Worm (Caenorhabditis elegans) whole organism, L1 larva: Measurements from ENCODE around the gene clec-178.

Experiments
- C04F5.9 ChIP-seq: sonication (generic microtip); optimal IDR thresholded peaks from 2 replicates; lab custom pipeline; 2016; ENCODE audit warnings: missing genetic modification characterization, missing compliant biosample characterization
- C16A3.4 ChIP-seq: fragments of 150-350 bp; optimal IDR thresholded peaks from 2 replicates; lab custom pipeline; 2014; ENCODE audit warnings: missing biosample characterization, missing genetic modification characterization
- Y116A8C.19 ChIP-seq: sonication (generic microtip); optimal IDR thresholded peaks from 2 replicates; lab custom pipeline; 2016; ENCODE audit warnings: missing compliant biosample characterization, missing genetic modification characterization, borderline replicate concordance
- aha-1 ChIP-seq: fragments of 150-350 bp; optimal IDR thresholded peaks from 2 replicates; lab custom pipeline; 2014; ENCODE audit warnings: missing biosample characterization, missing genetic modification characterization
- ama-1 ChIP-seq: fragments of 150-350 bp; optimal IDR thresholded peaks from 2 replicates; lab custom pipeline; 2014
- blmp-1 ChIP-seq: fragments of 150-350 bp; optimal IDR thresholded peaks from 2 replicates; lab custom pipeline; 2014; ENCODE audit warnings: missing biosample characterization, missing genetic modification characterization
- ceh-8 ChIP-seq: fragments of 200-800 bp; sonication (Bioruptor generic); optimal IDR thresholded peaks from 2 replicates; lab custom pipeline; 2018; ENCODE audit warnings: mild to moderate bottlenecking, missing genetic modification characterization, moderate library complexity, missing compliant biosample characterization
- ces-1 ChIP-seq: fragments of 150-350 bp; optimal IDR thresholded peaks from 2 replicates; lab custom pipeline; 2014; ENCODE audit warnings: missing biosample characterization, missing genetic modification reagents, missing genetic modification characterization
- dsc-1 ChIP-seq: sonication (generic microtip); optimal IDR thresholded peaks from 2 replicates; lab custom pipeline; 2016; ENCODE audit warnings: mild to moderate bottlenecking, missing genetic modification characterization, missing compliant biosample characterization
- efl-1 ChIP-seq, 4 experiments: fragments of 150-350 bp; optimal IDR thresholded peaks in 3 of 4; peaks in 1 of 4; 1 replicate in 1 of 4; 2 replicates in 3 of 4; lab custom pipeline; 2014; ENCODE audit warnings: missing biosample characterization in 2 of 4, missing genetic modification characterization in 2 of 4, missing genetic modification reagents in 2 of 4
- egl-13 ChIP-seq: sonication (generic microtip); optimal IDR thresholded peaks from 2 replicates; lab custom pipeline; 2016; ENCODE audit warnings: missing genotype, missing genetic modification reagents, missing genetic modification characterization, missing compliant biosample characterization
- elt-2 ChIP-seq: sonication (generic microtip); optimal IDR thresholded peaks from 2 replicates; lab custom pipeline; 2016; ENCODE audit warnings: missing genetic modification characterization, mild to moderate bottlenecking, inconsistent platforms, missing compliant biosample characterization, missing genetic modification reagents
- ets-5 ChIP-seq: fragments of 200-800 bp; sonication (Bioruptor generic); IDR thresholded peaks from 2 replicates; pipeline ENCODE4 v1.3.6; 2022; ENCODE audit warnings: missing genetic modification characterization, missing compliant biosample characterization
- fos-1 ChIP-seq: fragments of 150-350 bp; optimal IDR thresholded peaks from 2 replicates; lab custom pipeline; 2014; ENCODE audit warnings: missing biosample characterization, missing genetic modification characterization
- hlh-17 ChIP-seq: fragments of 200-800 bp; sonication (Bioruptor generic); optimal IDR thresholded peaks from 2 replicates; lab custom pipeline; 2018; ENCODE audit warnings: missing genetic modification characterization, mild to moderate bottlenecking, missing compliant biosample characterization, moderate library complexity, borderline replicate concordance
- hlh-4 ChIP-seq: sonication (generic microtip); optimal IDR thresholded peaks from 2 replicates; lab custom pipeline; 2016; ENCODE audit warnings: mild to moderate bottlenecking, missing genetic modification characterization, missing compliant biosample characterization
- jun-1 ChIP-seq: fragments of 150-350 bp; optimal IDR thresholded peaks from 2 replicates; lab custom pipeline; 2014; ENCODE audit warnings: missing biosample characterization, missing genetic modification reagents, missing genetic modification characterization
- lin-14 ChIP-seq: fragments of 200-800 bp; sonication (Bioruptor generic); optimal IDR thresholded peaks from 2 replicates; lab custom pipeline; 2018; ENCODE audit warnings: mild to moderate bottlenecking, missing genetic modification characterization, moderate library complexity, missing compliant biosample characterization
- lin-15B ChIP-seq: fragments of 150-350 bp; sonication (generic microtip); optimal IDR thresholded peaks from 3 replicates; lab custom pipeline; 2014; ENCODE audit warnings: missing biosample characterization, missing genetic modification characterization
- lir-3 ChIP-seq: sonication (generic microtip); optimal IDR thresholded peaks from 2 replicates; lab custom pipeline; 2016; ENCODE audit warnings: mild to moderate bottlenecking, missing genetic modification characterization, moderate library complexity, missing compliant biosample characterization; ENCODE audit not compliant: poor library complexity
- mdl-1 ChIP-seq, 2 experiments: fragments of 150-350 bp; optimal IDR thresholded peaks; 2 replicates each; lab custom pipeline; 2014 to 2017; ENCODE audit warnings: missing biosample characterization in 2 of 2, missing genetic modification characterization in 2 of 2, inconsistent platforms in 1 of 2
- nhr-12 ChIP-seq: sonication (generic microtip); optimal IDR thresholded peaks from 2 replicates; lab custom pipeline; 2017; ENCODE audit warnings: missing biosample characterization, missing genetic modification characterization
- nhr-19 ChIP-seq: fragments of 200-800 bp; sonication (Bioruptor generic); conservative IDR thresholded peaks from 2 replicates; pipeline ENCODE4 v1.3.6; 2022; ENCODE audit warnings: missing genetic modification characterization, missing compliant biosample characterization
- nhr-20 ChIP-seq: sonication (generic microtip); optimal IDR thresholded peaks from 2 replicates; lab custom pipeline; 2016; ENCODE audit warnings: mild to moderate bottlenecking, missing genetic modification characterization, missing compliant biosample characterization
- nhr-28 ChIP-seq: fragments of 150-350 bp; optimal IDR thresholded peaks from 2 replicates; lab custom pipeline; 2014; ENCODE audit warnings: missing biosample characterization, missing genetic modification characterization
- nhr-47 ChIP-seq: sonication (generic microtip); optimal IDR thresholded peaks from 2 replicates; lab custom pipeline; 2016; ENCODE audit warnings: mild to moderate bottlenecking, missing genetic modification characterization, moderate library complexity, missing compliant biosample characterization
- nhr-71 ChIP-seq: sonication (generic microtip); optimal IDR thresholded peaks from 2 replicates; lab custom pipeline; 2016; ENCODE audit warnings: mild to moderate bottlenecking, missing genetic modification characterization, moderate library complexity, missing compliant biosample characterization
- nhr-76 ChIP-seq: sonication (generic microtip); optimal IDR thresholded peaks from 2 replicates; lab custom pipeline; 2017; ENCODE audit warnings: missing biosample characterization, missing genetic modification characterization
- nhr-77 ChIP-seq: fragments of 150-350 bp; optimal IDR thresholded peaks from 2 replicates; lab custom pipeline; 2014; ENCODE audit warnings: missing biosample characterization, missing genetic modification characterization
- nhr-85 ChIP-seq: sonication (generic microtip); peaks from one replicate; lab custom pipeline; 2016; ENCODE audit warnings: missing genetic modification characterization, inconsistent platforms, missing compliant biosample characterization
- nhr-90 ChIP-seq: sonication (generic microtip); optimal IDR thresholded peaks from 2 replicates; lab custom pipeline; 2016; ENCODE audit warnings: mild to moderate bottlenecking, missing genetic modification characterization, missing compliant biosample characterization; ENCODE audit not compliant: poor library complexity
- pag-3 ChIP-seq: sonication (generic microtip); optimal IDR thresholded peaks from 2 replicates; lab custom pipeline; 2017; ENCODE audit warnings: missing genetic modification characterization, mild to moderate bottlenecking, missing compliant biosample characterization, antibody characterized with exemption, borderline replicate concordance; ENCODE audit not compliant: insufficient read depth
- pax-3 ChIP-seq: fragments of 200-800 bp; sonication (Bioruptor generic); optimal IDR thresholded peaks from 2 replicates; lab custom pipeline; 2018; ENCODE audit warnings: mild to moderate bottlenecking, missing genetic modification characterization, moderate library complexity, missing compliant biosample characterization
- skn-1 ChIP-seq: fragments of 150-350 bp; optimal IDR thresholded peaks from 2 replicates; lab custom pipeline; 2014; ENCODE audit warnings: missing biosample characterization, missing genetic modification characterization
- snpc-4 ChIP-seq: fragments of 150-350 bp; optimal IDR thresholded peaks from 2 replicates; lab custom pipeline; 2014; ENCODE audit warnings: missing biosample characterization, missing genetic modification characterization
- sox-4 ChIP-seq: sonication (generic microtip); optimal IDR thresholded peaks from 2 replicates; lab custom pipeline; 2016; ENCODE audit warnings: missing genetic modification characterization, missing compliant biosample characterization
- sptf-1 ChIP-seq: fragments of 150-350 bp; optimal IDR thresholded peaks from 2 replicates; lab custom pipeline; 2014; ENCODE audit warnings: missing biosample characterization, missing genetic modification characterization
- swsn-7 ChIP-seq: sonication (generic microtip); optimal IDR thresholded peaks from 2 replicates; lab custom pipeline; 2016; ENCODE audit warnings: missing genetic modification characterization, missing compliant biosample characterization
- tbx-2 ChIP-seq: sonication (generic microtip); optimal IDR thresholded peaks from 2 replicates; lab custom pipeline; 2016; ENCODE audit warnings: missing genetic modification characterization, missing compliant biosample characterization
- tlp-1 ChIP-seq: fragments of 150-350 bp; optimal IDR thresholded peaks from 2 replicates; lab custom pipeline; 2014; ENCODE audit warnings: missing biosample characterization, missing genetic modification characterization
- unc-130 ChIP-seq: fragments of 150-350 bp; optimal IDR thresholded peaks from 2 replicates; lab custom pipeline; 2017; ENCODE audit warnings: missing biosample characterization, missing genetic modification characterization, inconsistent platforms
- unc-86 ChIP-seq: sonication (generic microtip); optimal IDR thresholded peaks from 2 replicates; lab custom pipeline; 2016; ENCODE audit warnings: missing genetic modification characterization, missing compliant biosample characterization
- vab-15 ChIP-seq: sonication (generic microtip); optimal IDR thresholded peaks from 2 replicates; lab custom pipeline; 2017; ENCODE audit warnings: missing genotype, mild to moderate bottlenecking, missing genetic modification characterization, missing compliant biosample characterization
- xbp-1 ChIP-seq: sonication (generic microtip); optimal IDR thresholded peaks from 2 replicates; lab custom pipeline; 2016; ENCODE audit warnings: missing genetic modification characterization, missing compliant biosample characterization
- zag-1 ChIP-seq: fragments of 150-350 bp; optimal IDR thresholded peaks from 2 replicates; lab custom pipeline; 2014; ENCODE audit warnings: missing biosample characterization, missing genetic modification characterization
- ztf-11 ChIP-seq, 2 experiments: sonication (generic microtip); optimal IDR thresholded peaks; 2 replicates each; lab custom pipeline; 2016 to 2017; ENCODE audit warnings: missing genetic modification characterization in 2 of 2, missing biosample characterization in 1 of 2, missing compliant biosample characterization in 1 of 2
- ztf-4 ChIP-seq: fragments of 150-350 bp; optimal IDR thresholded peaks from 2 replicates; lab custom pipeline; 2014; ENCODE audit warnings: missing biosample characterization, missing genetic modification characterization

The clec-178 gene

ce11 chrIV:5604465-5604864, 49.3 kb upstream of the clec-178 start (continued):
- TF ChIP-seq xbp-1 (tag; lab: Kevin White, UChicago) (peak; percentile 70), ztf-4 (tag; lab: Kevin White, UChicago) (peak; percentile 87), tlp-1 (no peak), skn-1 (tag; lab: Kevin White, UChicago) (peak; percentile 56), unc-130 (tag; lab: Kevin White, UChicago) (no peak), nhr-76 (tag; lab: Kevin White, UChicago) (no peak), tbx-2 (tag; lab: Kevin White, UChicago) (peak; percentile 72), sptf-1 (tag; lab: Kevin White, UChicago) (no peak), elt-2 (tag; lab: Kevin White, UChicago) (peak; percentile 68), nhr-71 (tag; lab: Kevin White, UChicago) (peak; percentile 92), nhr-28 (no peak), snpc-4 (tag; lab: Kevin White, UChicago) (peak; percentile 51), ztf-11 (tag; optimal IDR thresholded peaks at IDR 0.05; lab: Kevin White, UChicago) (no peak), mdl-1 (tag; optimal IDR thresholded peaks at IDR 0.05; lab: Kevin White, UChicago) (peak in 1 of 2 experiments; percentile 73), sox-4 (peak; percentile 39), nhr-47 (tag; lab: Kevin White, UChicago) (peak; percentile 79), swsn-7 (tag; lab: Kevin White, UChicago) (peak; percentile 64), C16A3.4 (tag; lab: Kevin White, UChicago) (peak; percentile 72), ceh-8 (GFP tag; lab: Kevin White, UChicago) (peak; percentile 73), nhr-19 (GFP tag; lab: Robert Waterston, UW) (peak; percentile 52), ces-1 (GFP tag; lab: Kevin White, UChicago) (no peak), aha-1 (tag; lab: Kevin White, UChicago) (peak; percentile 18)

ce11 chrIV:5605225-5605624, 48.5 kb upstream of the clec-178 start:
- TF ChIP-seq nhr-90 (tag; lab: Kevin White, UChicago) (no peak), C04F5.9 (tag; lab: Kevin White, UChicago) (no peak), pag-3 (tag; lab: Kevin White, UChicago) (no peak), Y116A8C.19 (tag; lab: Kevin White, UChicago) (no peak), blmp-1 (tag; lab: Kevin White, UChicago) (peak; percentile 67)

DNA sequence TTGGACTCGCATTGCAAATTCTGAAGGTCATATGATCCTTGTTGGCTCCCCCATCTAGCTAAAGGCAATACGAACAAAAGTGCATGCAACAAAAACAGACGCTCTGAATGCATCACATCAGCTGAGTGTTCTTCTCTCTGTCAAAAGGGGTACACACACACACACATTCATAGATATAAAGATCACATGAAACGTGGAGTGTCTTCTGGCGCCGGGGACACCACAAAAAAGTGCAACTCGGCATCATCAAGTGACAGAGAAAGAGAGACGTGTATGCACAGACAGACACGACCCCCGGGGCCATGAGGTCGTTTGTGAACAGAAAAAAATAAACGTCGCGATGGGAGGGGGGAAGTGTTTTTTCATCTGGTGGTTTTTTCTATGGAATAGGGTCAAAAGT, 46.4 kb upstream of the clec-178 start:
- TF ChIP-seq fos-1 (tag; lab: Kevin White, UChicago) (no peak), nhr-12 (tag; lab: Kevin White, UChicago) (no peak), sox-4 (no peak), nhr-71 (tag; lab: Kevin White, UChicago) (peak; percentile 75), dsc-1 (peak; percentile 36), unc-86 (tag; lab: Kevin White, UChicago) (peak; percentile 19), pax-3 (tag; lab: Kevin White, UChicago) (no peak), Y116A8C.19 (tag; lab: Kevin White, UChicago) (no peak), nhr-90 (tag; lab: Kevin White, UChicago) (no peak), efl-1 (optimal IDR thresholded peaks at IDR 0.05; lab: Kevin White, UChicago) (peak; percentile 33 to 35), efl-1 (GFP tag; optimal IDR thresholded peaks at IDR 0.05 in 1 of 2; lab: Kevin White, UChicago) (peak; percentile 4 to 92), mdl-1 (tag; optimal IDR thresholded peaks at IDR 0.05; lab: Kevin White, UChicago) (peak in 1 of 2 experiments; percentile 79), sptf-1 (tag; lab: Kevin White, UChicago) (no peak), skn-1 (tag; lab: Kevin White, UChicago) (peak; percentile 66), nhr-85 (tag; lab: Kevin White, UChicago) (peak; percentile 37), lir-3 (tag; lab: Kevin White, UChicago) (peak; percentile 12), nhr-28 (no peak), ets-5 (GFP tag; lab: Robert Waterston, UW) (no peak), jun-1 (tag; lab: Kevin White, UChicago) (peak; percentile 31), nhr-47 (tag; lab: Kevin White, UChicago) (peak; percentile 62), ces-1 (GFP tag; lab: Kevin White, UChicago) (no peak), ztf-4 (tag; lab: Kevin White, UChicago) (peak; percentile 80), zag-1 (tag; lab: Kevin White, UChicago) (no peak), hlh-4 (tag; lab: Kevin White, UChicago) (no peak), blmp-1 (tag; lab: Kevin White, UChicago) (no peak), vab-15 (tag; lab: Kevin White, UChicago) (no peak), nhr-20 (tag; lab: Kevin White, UChicago) (peak; percentile 39), lin-14 (GFP tag; lab: Kevin White, UChicago) (peak; percentile 98), ceh-8 (GFP tag; lab: Kevin White, UChicago) (peak; percentile 18), lin-15B (no peak), nhr-77 (peak; percentile 46), ama-1 (lab: Kevin White, UChicago) (peak; percentile 48), egl-13 (no peak), hlh-17 (GFP tag; lab: Kevin White, UChicago) (no peak)
